Worm (Caenorhabditis elegans) whole organism, L3 larva: Measurements from ENCODE around the gene C30G4.2.

Experiments
- fkh-2 ChIP-seq: fragments of 150-350 bp; optimal IDR thresholded peaks from 2 replicates; lab custom pipeline; 2014; ENCODE audit warnings: missing biosample characterization, missing genetic modification reagents, missing genetic modification characterization
- nfya-1 ChIP-seq: sonication (generic microtip); optimal IDR thresholded peaks from 2 replicates; lab custom pipeline; 2017; ENCODE audit warnings: missing genetic modification characterization, mild to moderate bottlenecking, missing compliant biosample characterization, antibody characterized with exemption, moderate library complexity; ENCODE audit not compliant: insufficient read depth
- nhr-11 ChIP-seq: fragments of 150-350 bp; optimal IDR thresholded peaks from 2 replicates; lab custom pipeline; 2014; ENCODE audit warnings: missing biosample characterization, missing genetic modification characterization
- nhr-67 ChIP-seq: fragments of 150-350 bp; optimal IDR thresholded peaks from 2 replicates; lab custom pipeline; 2014; ENCODE audit warnings: missing biosample characterization, missing genetic modification characterization
- nhr-76 ChIP-seq: fragments of 150-350 bp; sonication (generic microtip); optimal IDR thresholded peaks from 5 replicates; lab custom pipeline; 2014; ENCODE audit warnings: missing biosample characterization, missing genetic modification characterization
- unc-62 ChIP-seq: fragments of 150-350 bp; sonication (generic microtip); optimal IDR thresholded peaks from 4 replicates; lab custom pipeline; 2014; ENCODE audit warnings: missing biosample characterization, missing genetic modification reagents, missing genetic modification characterization

DNA sequence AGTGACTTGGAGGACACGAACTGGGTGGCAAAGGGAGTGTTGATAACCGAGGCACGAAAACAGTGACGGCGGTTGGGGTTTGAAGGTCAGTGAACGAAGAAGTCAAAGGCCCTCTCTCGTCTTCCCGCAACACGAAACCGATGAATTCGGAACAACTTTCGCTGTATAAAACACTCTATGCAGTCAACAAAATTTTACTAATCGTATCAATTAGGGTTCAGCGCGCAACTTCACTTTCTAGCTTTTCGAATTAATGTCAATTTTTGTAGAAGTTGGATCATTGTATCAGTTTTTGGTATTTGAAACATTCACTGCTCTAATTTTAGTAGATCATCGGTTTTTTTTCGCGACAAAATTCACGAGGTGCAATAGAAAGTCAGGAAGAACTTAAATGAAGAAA is 6.8 kb downstream of the C30G4.2 start:
- no peak for TF ChIP-seq nfya-1 (tag; lab: Kevin White, UChicago)
- no peak for TF ChIP-seq nhr-11 (tag; lab: Kevin White, UChicago)
- TF ChIP-seq nhr-76 (tag; lab: Kevin White, UChicago) = no peak
- TF ChIP-seq unc-62 (GFP tag; lab: Kevin White, UChicago) = no peak
- TF ChIP-seq fkh-2 (tag; lab: Kevin White, UChicago) = no peak
- no peak for TF ChIP-seq nhr-67 (tag; lab: Kevin White, UChicago)
